Worm (Caenorhabditis elegans) whole organism, early embryonic: ENCODE data around the gene cut-4.

Experiments
- B0310.2 ChIP-seq: sonication (generic microtip); optimal IDR thresholded peaks from 2 replicates; lab custom pipeline; 2016; ENCODE audit warnings: mild to moderate bottlenecking, missing genetic modification characterization, missing compliant biosample characterization
- F13C5.2 ChIP-seq: sonication (generic microtip); optimal IDR thresholded peaks from 2 replicates; lab custom pipeline; 2017; ENCODE audit warnings: mild to moderate bottlenecking, missing genetic modification characterization, inconsistent platforms, missing compliant biosample characterization
- aly-1 ChIP-seq: sonication (generic microtip); optimal IDR thresholded peaks from 2 replicates; lab custom pipeline; 2016; ENCODE audit warnings: missing genetic modification characterization, missing compliant biosample characterization
- ama-1 ChIP-seq: fragments of 150-350 bp; optimal IDR thresholded peaks from 2 replicates; lab custom pipeline; 2014
- ceh-13 ChIP-seq: fragments of 200-800 bp; sonication (Bioruptor generic); optimal IDR thresholded peaks from 2 replicates; lab custom pipeline; 2018; ENCODE audit warnings: mild to moderate bottlenecking, missing genetic modification characterization, missing compliant biosample characterization
- ceh-36 ChIP-seq: sonication (generic microtip); optimal IDR thresholded peaks from 2 replicates; lab custom pipeline; 2016; ENCODE audit warnings: missing genetic modification characterization, inconsistent platforms, missing compliant biosample characterization
- ets-7 ChIP-seq: sonication (generic microtip); optimal IDR thresholded peaks from 2 replicates; lab custom pipeline; 2016; ENCODE audit warnings: missing genotype, missing genetic modification characterization, missing compliant biosample characterization
- flt-1 ChIP-seq: fragments of 200-800 bp; sonication (Bioruptor generic); IDR thresholded peaks from 2 replicates; pipeline ENCODE4 v1.3.6; 2022; ENCODE audit warnings: missing genetic modification characterization, missing compliant biosample characterization
- hmbx-1 ChIP-seq: sonication (generic microtip); optimal IDR thresholded peaks from 2 replicates; lab custom pipeline; 2016; ENCODE audit warnings: mild to moderate bottlenecking, missing genetic modification characterization, missing compliant biosample characterization
- hmg-4 ChIP-seq: fragments of 200-800 bp; sonication (Bioruptor generic); optimal IDR thresholded peaks from 2 replicates; lab custom pipeline; 2018; ENCODE audit warnings: mild to moderate bottlenecking, missing genetic modification characterization, missing compliant biosample characterization
- hnd-1 ChIP-seq: sonication (generic microtip); optimal IDR thresholded peaks from 2 replicates; lab custom pipeline; 2016; ENCODE audit warnings: missing genetic modification characterization, missing compliant biosample characterization
- pes-1 ChIP-seq: fragments of 200-800 bp; sonication (Bioruptor generic); IDR thresholded peaks from 2 replicates; pipeline ENCODE4 v1.3.6; 2022; ENCODE audit warnings: missing genetic modification reagents, missing genetic modification characterization, missing compliant biosample characterization
- scrt-1 ChIP-seq: fragments of 200-800 bp; sonication (Bioruptor generic); IDR thresholded peaks from 2 replicates; pipeline ENCODE4 v1.3.6; 2022; ENCODE audit warnings: missing genetic modification characterization, missing compliant biosample characterization
- sea-1 ChIP-seq: fragments of 200-800 bp; sonication (Bioruptor generic); conservative IDR thresholded peaks from 2 replicates; pipeline ENCODE4 v1.3.6; 2022; ENCODE audit warnings: missing genetic modification characterization, missing compliant biosample characterization
- tbx-11 ChIP-seq: fragments of 200-800 bp; sonication (Bioruptor generic); IDR thresholded peaks from 2 replicates; pipeline ENCODE4 v1.3.6; 2022; ENCODE audit warnings: missing genetic modification characterization, missing compliant biosample characterization
- tbx-37 ChIP-seq: fragments of 200-800 bp; sonication (Bioruptor generic); conservative IDR thresholded peaks from 2 replicates; pipeline ENCODE4 v1.3.6; 2022; ENCODE audit warnings: missing genetic modification reagents, missing genetic modification characterization, missing compliant biosample characterization
- tra-4 ChIP-seq: sonication (generic microtip); optimal IDR thresholded peaks from 2 replicates; lab custom pipeline; 2017; ENCODE audit warnings: missing genetic modification characterization, missing compliant biosample characterization

The cut-4 gene

ce11 chrII:10476959-10477358, 41.0 kb downstream of the cut-4 start, which contains the start of gene ZK666.4:
TSS of gene ZK666.4 (plus strand) at chrII:10477259.
- TF ChIP-seq hmbx-1 (tag; lab: Kevin White, UChicago) (no peak), ceh-36 (no peak), flt-1 (GFP tag; lab: Robert Waterston, UW) (no peak), hnd-1 (tag; lab: Kevin White, UChicago) (no peak), tbx-37 (GFP tag; lab: Robert Waterston, UW) (no peak), F13C5.2 (no peak)

ce11 chrII:10479348-10479747, 43.4 kb downstream of the cut-4 start, which contains the start of gene clec-59:
TSS of gene clec-59 (minus strand) at chrII:10479448.
- TF ChIP-seq ets-7 (no peak), tbx-37 (GFP tag; lab: Robert Waterston, UW) (no peak), hmbx-1 (tag; lab: Kevin White, UChicago) (no peak), tbx-11 (GFP tag; lab: Robert Waterston, UW) (no peak), aly-1 (tag; lab: Kevin White, UChicago) (no peak), ama-1 (lab: Kevin White, UChicago) (no peak), B0310.2 (tag; lab: Kevin White, UChicago) (no peak), scrt-1 (GFP tag; lab: Robert Waterston, UW) (no peak), F13C5.2 (no peak), tra-4 (tag; lab: Kevin White, UChicago) (no peak), ceh-36 (no peak), pes-1 (GFP tag; lab: Robert Waterston, UW) (no peak), hnd-1 (tag; lab: Kevin White, UChicago) (no peak), sea-1 (no peak), ceh-13 (GFP tag; lab: Kevin White, UChicago) (no peak)

DNA sequence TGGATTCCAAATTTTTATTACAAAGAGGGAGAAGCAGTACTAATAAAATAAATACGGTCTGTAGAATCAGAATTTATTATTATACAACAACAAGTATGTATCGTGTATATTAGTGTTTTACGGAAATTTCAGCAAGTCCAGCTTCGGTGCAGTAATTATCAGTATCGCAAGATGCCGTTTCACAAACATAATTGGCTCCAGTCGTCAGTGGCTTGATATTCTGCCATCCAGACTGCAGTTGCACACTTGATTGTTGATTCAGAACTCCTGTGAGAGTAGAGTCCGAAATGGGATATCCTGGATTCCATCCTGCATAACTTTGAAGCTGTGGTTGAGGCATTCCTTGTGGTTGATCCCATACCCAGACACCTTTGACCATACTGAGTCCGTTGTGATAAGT, 44.1 kb downstream of the cut-4 start:
- TF ChIP-seq ama-1 (lab: Kevin White, UChicago) (no peak), sea-1 (no peak), tbx-37 (GFP tag; lab: Robert Waterston, UW) (no peak), F13C5.2 (no peak), tbx-11 (GFP tag; lab: Robert Waterston, UW) (no peak), B0310.2 (tag; lab: Kevin White, UChicago) (no peak), tra-4 (tag; lab: Kevin White, UChicago) (no peak), hmg-4 (no peak), aly-1 (tag; lab: Kevin White, UChicago) (no peak), scrt-1 (GFP tag; lab: Robert Waterston, UW) (no peak), hmbx-1 (tag; lab: Kevin White, UChicago) (no peak), ceh-13 (GFP tag; lab: Kevin White, UChicago) (no peak), flt-1 (GFP tag; lab: Robert Waterston, UW) (no peak), ets-7 (no peak), ceh-36 (no peak), hnd-1 (tag; lab: Kevin White, UChicago) (no peak), pes-1 (GFP tag; lab: Robert Waterston, UW) (no peak)

- TF ChIP-seq ceh-36 (no peak), sea-1 (no peak), tbx-11 (GFP tag; lab: Robert Waterston, UW) (no peak), tbx-37 (GFP tag; lab: Robert Waterston, UW) (no peak), hmbx-1 (tag; lab: Kevin White, UChicago) (no peak), pes-1 (GFP tag; lab: Robert Waterston, UW) (no peak), B0310.2 (tag; lab: Kevin White, UChicago) (no peak), aly-1 (tag; lab: Kevin White, UChicago) (no peak), hmg-4 (no peak), scrt-1 (GFP tag; lab: Robert Waterston, UW) (no peak), flt-1 (GFP tag; lab: Robert Waterston, UW) (no peak), ceh-13 (GFP tag; lab: Kevin White, UChicago) (no peak), hnd-1 (tag; lab: Kevin White, UChicago) (no peak), ama-1 (lab: Kevin White, UChicago) (no peak), F13C5.2 (no peak)
These were observed 46.1 kb downstream of the cut-4 start, which contains the start of the genes clec-60 and ZK666.11 for ce11 chrII:10481824-10482556. TSS of gene clec-60 (minus strand) at chrII:10481874. TSS of gene ZK666.11 (plus strand) at chrII:10482522.

DNA sequence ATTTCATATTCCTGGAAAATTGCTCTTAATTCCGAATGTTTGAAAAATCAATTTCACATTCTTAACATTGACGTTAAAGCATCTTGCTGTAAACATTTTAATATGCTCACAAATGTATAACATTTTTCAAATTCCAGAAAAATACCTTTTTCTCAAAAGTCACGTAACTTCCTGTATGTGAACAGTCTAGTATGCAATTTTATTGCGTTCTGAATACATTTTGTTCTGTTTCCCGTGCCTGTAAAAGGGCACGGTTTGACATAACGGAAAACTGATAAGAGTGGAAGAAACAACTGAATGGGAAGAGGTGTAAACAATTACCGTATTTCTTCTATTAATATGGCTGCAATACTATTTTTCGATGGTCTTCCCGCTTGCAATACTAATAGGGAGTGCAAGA, 47.0 kb downstream of the cut-4 start:
- TF ChIP-seq sea-1 (no peak), B0310.2 (tag; lab: Kevin White, UChicago) (no peak), hnd-1 (tag; lab: Kevin White, UChicago) (no peak), ceh-36 (no peak), hmbx-1 (tag; lab: Kevin White, UChicago) (no peak), ets-7 (no peak), hmg-4 (no peak), tbx-37 (GFP tag; lab: Robert Waterston, UW) (no peak), pes-1 (GFP tag; lab: Robert Waterston, UW) (no peak), tbx-11 (GFP tag; lab: Robert Waterston, UW) (no peak), tra-4 (tag; lab: Kevin White, UChicago) (no peak), ama-1 (lab: Kevin White, UChicago) (no peak), aly-1 (tag; lab: Kevin White, UChicago) (no peak), F13C5.2 (no peak), scrt-1 (GFP tag; lab: Robert Waterston, UW) (no peak)

- no peak for TF ChIP-seq tra-4 (tag; lab: Kevin White, UChicago)
- TF ChIP-seq flt-1 (GFP tag; lab: Robert Waterston, UW), result no peak
- TF ChIP-seq F13C5.2, result no peak
- TF ChIP-seq sea-1, result no peak
- no peak for TF ChIP-seq tbx-11 (GFP tag; lab: Robert Waterston, UW)
- no peak for TF ChIP-seq pes-1 (GFP tag; lab: Robert Waterston, UW)
- no peak for TF ChIP-seq hnd-1 (tag; lab: Kevin White, UChicago)
- no peak for TF ChIP-seq B0310.2 (tag; lab: Kevin White, UChicago)
- no peak for TF ChIP-seq tbx-37 (GFP tag; lab: Robert Waterston, UW)
- TF ChIP-seq ceh-13 (GFP tag; lab: Kevin White, UChicago), result no peak
- TF ChIP-seq hmbx-1 (tag; lab: Kevin White, UChicago), result no peak
- no peak for TF ChIP-seq ama-1 (lab: Kevin White, UChicago)
- TF ChIP-seq ceh-36, result no peak
- TF ChIP-seq hmg-4, result no peak
- no peak for TF ChIP-seq scrt-1 (GFP tag; lab: Robert Waterston, UW)
- no peak for TF ChIP-seq aly-1 (tag; lab: Kevin White, UChicago)
- TF ChIP-seq ets-7, result no peak
These were observed 47.9 kb downstream of the cut-4 start for ce11 chrII:10483860-10484259.
